Fruit fly (Drosophila melanogaster) Kc167 (cell line): Measurements from ENCODE around the gene cue.

Experiments
- Myc ChIP-seq: fragments of >200 bp; optimal IDR thresholded peaks from 2 replicates; lab custom pipeline; 2017; ENCODE audit warnings: missing external identifiers
- Sin3A ChIP-seq: fragments of >200 bp; optimal IDR thresholded peaks from 2 replicates; lab custom pipeline; 2018; ENCODE audit warnings: missing external identifiers
- h ChIP-seq: fragments of >200 bp; optimal IDR thresholded peaks from 3 replicates; lab custom pipeline; 2018; ENCODE audit warnings: missing external identifiers
- psq ChIP-seq: fragments of >200 bp; optimal IDR thresholded peaks from 2 replicates; lab custom pipeline; 2017; ENCODE audit warnings: missing external identifiers

dm6 chr3L:1496408-1496807 is 20.7 kb downstream of the cue start, which contains the start of gene CG12084:
- no peak for TF ChIP-seq Sin3A (lab: Kevin White, UChicago)
- TF ChIP-seq Myc (lab: Kevin White, UChicago), result no peak
- TF ChIP-seq h (lab: Kevin White, UChicago), result no peak
- no peak for TF ChIP-seq psq (lab: Kevin White, UChicago)
